Fruit fly (Drosophila melanogaster) whole organism, embryonic: ENCODE data around the gene CG5612.
A peak's percentile ranks its signal among the peaks of the same experiment; 100 is the strongest.

Experiments used
- Ada2b ChIP-seq: fragments of 200-800 bp; sonication (Bioruptor generic); IDR thresholded peaks from 2 replicates; pipeline ENCODE4 v1.3.6; 2022; ENCODE audit warnings: missing biosample characterization, missing genetic modification characterization
- CG12769 ChIP-seq: fragments of 200-800 bp; sonication (Bioruptor generic); optimal IDR thresholded peaks from 2 replicates; lab custom pipeline; 2019; ENCODE audit warnings: missing biosample characterization, mild to moderate bottlenecking, missing genetic modification characterization, moderate library complexity
- CG3726 ChIP-seq: fragments of 200-800 bp; sonication (Bioruptor generic); IDR thresholded peaks from 3 replicates; pipeline ENCODE4, ENCODE4 v1.3.6; 2022; ENCODE audit warnings: missing biosample characterization, missing genetic modification characterization
- CG7357 ChIP-seq: fragments of 200-800 bp; sonication (Bioruptor generic); IDR thresholded peaks from 3 replicates; pipeline ENCODE4 v1.3.6; 2022; ENCODE audit warnings: missing biosample characterization, missing genetic modification characterization
- Gsc ChIP-seq: fragments of 200-800 bp; sonication (Bioruptor generic); IDR thresholded peaks from 2 replicates; pipeline ENCODE4 v1.3.6; 2022; ENCODE audit warnings: missing biosample characterization, missing genetic modification characterization
- H2.0 ChIP-seq: fragments of 200-800 bp; sonication (Bioruptor generic); IDR thresholded peaks from 2 replicates; pipeline ENCODE4 v1.3.6; 2022; ENCODE audit warnings: missing biosample characterization, missing genetic modification characterization
- HLH4C ChIP-seq: fragments of 200-800 bp; sonication (Bioruptor generic); IDR thresholded peaks from 3 replicates; pipeline ENCODE4 v1.3.6; 2022; ENCODE audit warnings: missing biosample characterization, missing genetic modification characterization; ENCODE audit not compliant: partially characterized antibody
- NK7.1 ChIP-seq: fragments of 200-800 bp; sonication (Bioruptor generic); optimal IDR thresholded peaks from 3 replicates; lab custom pipeline; 2016; ENCODE audit warnings: missing biosample characterization, missing genetic modification characterization
- Rx ChIP-seq: fragments of 200-800 bp; sonication (Bioruptor generic); IDR thresholded peaks from 2 replicates; pipeline ENCODE4 v1.3.6; 2022; ENCODE audit warnings: missing biosample characterization, missing genetic modification characterization
- lmd ChIP-seq: fragments of 200-800 bp; sonication (Bioruptor generic); IDR thresholded peaks from 2 replicates; pipeline ENCODE4 v1.3.6; 2022; ENCODE audit warnings: missing biosample characterization, missing genetic modification characterization

- peak; percentile 100 for TF ChIP-seq CG12769 (tag; lab: Kevin White, UChicago)
- TF ChIP-seq Rx: peak; percentile 100
- TF ChIP-seq HLH4C (GFP tag; lab: Robert Waterston, UW): 0 out of 3 replicates have a peak, but pooled peaks have one; percentile 10
- TF ChIP-seq CG7357 (GFP tag; lab: Robert Waterston, UW): peak; percentile 99
- TF ChIP-seq Ada2b (GFP tag; lab: Robert Waterston, UW): peak; percentile 100
- peak; percentile 89 for TF ChIP-seq NK7.1
- TF ChIP-seq CG3726 (GFP tag; lab: Robert Waterston, UW): peak; percentile 100
- TF ChIP-seq H2.0 (GFP tag; lab: Robert Waterston, UW): peak; percentile 100
- TF ChIP-seq lmd (GFP tag; lab: Robert Waterston, UW): peak; percentile 100
- TF ChIP-seq Gsc: peak; percentile 99
Measured at dm6 chr3R:27636010-27636584, 10.3 kb upstream of the CG5612 start, which contains the start of the genes CG5611 and Mtl.
